Fruit fly (Drosophila melanogaster) whole organism, embryonic: Measurements from ENCODE around the gene Tm1.

Experiments
- Atf-2 ChIP-seq: fragments of 200-800 bp; sonication (Bioruptor generic); optimal IDR thresholded peaks from 2 replicates; lab custom pipeline; 2016; ENCODE audit warnings: missing biosample characterization, missing genetic modification characterization
- B-H1 ChIP-seq: fragments of 200-800 bp; sonication (Bioruptor generic); IDR thresholded peaks from 3 replicates; pipeline ENCODE4 v1.3.6; 2022; ENCODE audit warnings: missing biosample characterization, missing genetic modification characterization
- Bdp1 ChIP-seq: fragments of 200-800 bp; sonication (Bioruptor generic); optimal IDR thresholded peaks from 3 replicates; lab custom pipeline; 2016; ENCODE audit warnings: missing biosample characterization, missing genetic modification characterization
- Blimp-1 ChIP-seq: fragments of 200-800 bp; sonication (Bioruptor generic); optimal IDR thresholded peaks from 3 replicates; lab custom pipeline; 2018; ENCODE audit warnings: missing biosample characterization, missing genetic modification characterization, mild to moderate bottlenecking, moderate library complexity, missing genetic modification reagents
- CG10147 ChIP-seq: fragments of 200-800 bp; sonication (Bioruptor generic); optimal IDR thresholded peaks from 2 replicates; lab custom pipeline; 2019; ENCODE audit warnings: missing biosample characterization, mild to moderate bottlenecking, missing genetic modification characterization, moderate library complexity
- CG10321 ChIP-seq: fragments of 200-800 bp; sonication (Bioruptor generic); IDR thresholded peaks from 2 replicates; pipeline ENCODE4 v1.3.6; 2022; ENCODE audit warnings: missing biosample characterization, missing genetic modification characterization
- CG10979 ChIP-seq: fragments of 200-800 bp; sonication (Bioruptor generic); optimal IDR thresholded peaks from 2 replicates; lab custom pipeline; 2018; ENCODE audit warnings: missing biosample characterization, mild to moderate bottlenecking, missing genetic modification characterization, moderate library complexity
- CG11247 ChIP-seq: fragments of 200-800 bp; sonication (Bioruptor generic); IDR thresholded peaks from 2 replicates; pipeline ENCODE4 v1.3.6; 2022; ENCODE audit warnings: missing biosample characterization, missing genetic modification characterization
- CG12769 ChIP-seq: fragments of 200-800 bp; sonication (Bioruptor generic); optimal IDR thresholded peaks from 2 replicates; lab custom pipeline; 2019; ENCODE audit warnings: missing biosample characterization, mild to moderate bottlenecking, missing genetic modification characterization, moderate library complexity
- CG15011 ChIP-seq: fragments of 200-800 bp; sonication (Bioruptor generic); optimal IDR thresholded peaks from 3 replicates; lab custom pipeline; 2018; ENCODE audit warnings: missing biosample characterization, mild to moderate bottlenecking, missing genetic modification characterization
- CG15073 ChIP-seq: fragments of 200-800 bp; sonication (Bioruptor generic); optimal IDR thresholded peaks from 2 replicates; lab custom pipeline; 2016; ENCODE audit warnings: missing biosample characterization, missing genetic modification characterization
- CG1529 ChIP-seq: fragments of 200-800 bp; sonication (Bioruptor generic); optimal IDR thresholded peaks from 3 replicates; lab custom pipeline; 2018; ENCODE audit warnings: missing biosample characterization, missing genetic modification characterization
- CG16813 ChIP-seq: fragments of 200-800 bp; sonication (Bioruptor generic); IDR thresholded peaks from 3 replicates; pipeline ENCODE4 v1.3.6; 2022; ENCODE audit warnings: missing biosample characterization, missing genetic modification characterization; ENCODE audit not compliant: partially characterized antibody
- CG16863 ChIP-seq: fragments of 200-800 bp; sonication (Bioruptor generic); optimal IDR thresholded peaks from 3 replicates; lab custom pipeline; 2016; ENCODE audit warnings: missing biosample characterization, missing genetic modification characterization
- CG2712 ChIP-seq: fragments of 200-800 bp; optimal IDR thresholded peaks from 3 replicates; lab custom pipeline; 2019; ENCODE audit warnings: missing biosample characterization, mild to moderate bottlenecking, missing genetic modification characterization, moderate library complexity
- CG34224 ChIP-seq: fragments of 200-800 bp; sonication (Bioruptor generic); IDR thresholded peaks from 3 replicates; pipeline ENCODE4 v1.3.6; 2022; ENCODE audit warnings: missing biosample characterization, missing genetic modification characterization; ENCODE audit not compliant: partially characterized antibody
- CG43689 ChIP-seq: fragments of 200-800 bp; sonication (Bioruptor generic); IDR thresholded peaks from 2 replicates; pipeline ENCODE4 v1.3.6; 2022; ENCODE audit warnings: missing biosample characterization, missing genetic modification characterization
- CG4424 ChIP-seq: fragments of 200-800 bp; sonication (Bioruptor generic); optimal IDR thresholded peaks from 3 replicates; lab custom pipeline; 2016; ENCODE audit warnings: missing biosample characterization, missing genetic modification characterization
- CG4707 ChIP-seq: fragments of 200-800 bp; sonication (Bioruptor generic); optimal IDR thresholded peaks from 2 replicates; lab custom pipeline; 2018; ENCODE audit warnings: missing biosample characterization, mild to moderate bottlenecking, missing genetic modification characterization, moderate library complexity
- CG4820 ChIP-seq: fragments of 200-800 bp; sonication (Bioruptor generic); optimal IDR thresholded peaks from 3 replicates; lab custom pipeline; 2016; ENCODE audit warnings: missing biosample characterization, missing genetic modification characterization
- CG6654 ChIP-seq: fragments of 200-800 bp; sonication (Bioruptor generic); optimal IDR thresholded peaks from 2 replicates; lab custom pipeline; 2017; ENCODE audit warnings: missing biosample characterization, mild to moderate bottlenecking, missing genetic modification characterization
- CG9876 ChIP-seq: fragments of 200-800 bp; sonication (Bioruptor generic); optimal IDR thresholded peaks from 2 replicates; lab custom pipeline; 2016; ENCODE audit warnings: missing biosample characterization, missing genetic modification characterization
- CoRest ChIP-seq: fragments of 200-800 bp; sonication (Bioruptor generic); optimal IDR thresholded peaks from 3 replicates; lab custom pipeline; 2018; ENCODE audit warnings: missing biosample characterization, mild to moderate bottlenecking, missing genetic modification characterization, moderate library complexity
- Dll ChIP-seq: fragments of 200-800 bp; sonication (Bioruptor generic); IDR thresholded peaks from 4 replicates; pipeline ENCODE4 v1.3.6; 2022; ENCODE audit warnings: missing biosample characterization, missing genetic modification characterization; ENCODE audit not compliant: partially characterized antibody
- Ets65A ChIP-seq: fragments of 200-800 bp; sonication (Bioruptor generic); peaks from one replicate; lab custom pipeline; 2016; ENCODE audit warnings: missing biosample characterization, missing genetic modification characterization
- Ets97D ChIP-seq: fragments of 200-800 bp; sonication (Bioruptor generic); optimal IDR thresholded peaks from 3 replicates; lab custom pipeline; 2016; ENCODE audit warnings: missing biosample characterization, missing genetic modification characterization
- HLH54F ChIP-seq: fragments of 200-800 bp; sonication (Bioruptor generic); optimal IDR thresholded peaks from 3 replicates; lab custom pipeline; 2016; ENCODE audit warnings: missing biosample characterization, missing genetic modification characterization
- Hmr ChIP-seq: fragments of 200-800 bp; sonication (Bioruptor generic); optimal IDR thresholded peaks from 3 replicates; lab custom pipeline; 2017; ENCODE audit warnings: mild to moderate bottlenecking, missing biosample characterization, missing genetic modification reagents, missing genetic modification characterization
- Mes4 ChIP-seq: fragments of 200-800 bp; sonication (Bioruptor generic); optimal IDR thresholded peaks from 2 replicates; lab custom pipeline; 2016; ENCODE audit warnings: missing biosample characterization, missing genetic modification characterization
- ato ChIP-seq: fragments of 200-800 bp; sonication (Bioruptor generic); IDR thresholded peaks from 2 replicates; pipeline ENCODE4 v1.3.6; 2022; ENCODE audit warnings: missing biosample characterization, missing genetic modification characterization; ENCODE audit not compliant: partially characterized antibody
- bcd ChIP-seq: fragments of 200-800 bp; sonication (Bioruptor generic); optimal IDR thresholded peaks from 2 replicates; lab custom pipeline; 2017; ENCODE audit warnings: missing biosample characterization, mild to moderate bottlenecking, missing genetic modification characterization
- cad ChIP-seq: fragments of >200 bp; optimal IDR thresholded peaks from 2 replicates; lab custom pipeline; 2017; ENCODE audit warnings: missing biosample characterization, missing genetic modification characterization
- cas ChIP-seq: fragments of 200-800 bp; sonication (Bioruptor generic); IDR thresholded peaks from 2 replicates; pipeline ENCODE4 v1.3.6; 2022; ENCODE audit warnings: missing biosample characterization, missing genetic modification characterization
- chn ChIP-seq: fragments of 200-800 bp; sonication (Bioruptor generic); optimal IDR thresholded peaks from 2 replicates; lab custom pipeline; 2016; ENCODE audit warnings: missing biosample characterization, missing genetic modification characterization
- da ChIP-seq: fragments of 200-800 bp; sonication (Bioruptor generic); optimal IDR thresholded peaks from 2 replicates; lab custom pipeline; 2016; ENCODE audit warnings: missing biosample characterization, missing genetic modification characterization
- esg ChIP-seq: fragments of 200-800 bp; sonication (Bioruptor generic); conservative IDR thresholded peaks from 2 replicates; pipeline ENCODE4 v1.3.6; 2022; ENCODE audit warnings: missing biosample characterization, missing genetic modification characterization
- eyg ChIP-seq: fragments of 200-800 bp; sonication (Bioruptor generic); optimal IDR thresholded peaks from 3 replicates; lab custom pipeline; 2016; ENCODE audit warnings: missing biosample characterization, missing genetic modification characterization
- gfzf ChIP-seq: fragments of 200-800 bp; sonication (Bioruptor generic); optimal IDR thresholded peaks from 2 replicates; lab custom pipeline; 2016; ENCODE audit warnings: missing biosample characterization, mild to moderate bottlenecking, missing genetic modification characterization, moderate library complexity
- jigr1 ChIP-seq: fragments of 200-800 bp; sonication (Bioruptor generic); IDR thresholded peaks from 3 replicates; pipeline ENCODE4 v1.3.6; 2022; ENCODE audit warnings: missing biosample characterization, missing genetic modification characterization
- ken ChIP-seq: fragments of 200-800 bp; sonication (Bioruptor generic); IDR thresholded peaks from 3 replicates; pipeline ENCODE4 v1.3.6; 2022; ENCODE audit warnings: missing biosample characterization, missing genetic modification characterization
- lbe ChIP-seq: fragments of 200-800 bp; sonication (Bioruptor generic); optimal IDR thresholded peaks from 2 replicates; lab custom pipeline; 2016; ENCODE audit warnings: missing biosample characterization, mild to moderate bottlenecking, missing genetic modification characterization
- lola ChIP-seq, 3 experiments: fragments of >200 bp in 2 of 3; fragments of 200-800 bp in 1 of 3; sonication (Bioruptor generic) in 1 of 3; optimal IDR thresholded peaks; 2 replicates each; lab custom pipeline; 2017 to 2019; ENCODE audit warnings: missing biosample characterization in 3 of 3, missing genetic modification characterization in 3 of 3, mild to moderate bottlenecking in 1 of 3, moderate library complexity in 1 of 3
- nau ChIP-seq: fragments of 200-800 bp; sonication (Bioruptor generic); optimal IDR thresholded peaks from 3 replicates; lab custom pipeline; 2017; ENCODE audit warnings: missing biosample characterization, mild to moderate bottlenecking, missing genetic modification characterization, missing genetic modification reagents
- pnt ChIP-seq: fragments of 200-800 bp; sonication (Bioruptor generic); optimal IDR thresholded peaks from 3 replicates; lab custom pipeline; 2016; ENCODE audit warnings: missing biosample characterization, missing genetic modification characterization
- ranshi ChIP-seq: fragments of 200-800 bp; sonication (Bioruptor generic); IDR thresholded peaks from 2 replicates; pipeline ENCODE4 v1.3.6; 2022; ENCODE audit warnings: missing biosample characterization, missing genetic modification characterization
- rib ChIP-seq: fragments of 200-800 bp; sonication (Bioruptor generic); IDR thresholded peaks from 2 replicates; pipeline ENCODE4 v1.3.6; 2022; ENCODE audit warnings: missing biosample characterization, missing genetic modification characterization
- sob ChIP-seq: fragments of 200-800 bp; sonication (Bioruptor generic); IDR thresholded peaks from 2 replicates; pipeline ENCODE4 v1.3.6; 2022; ENCODE audit warnings: missing biosample characterization, missing genetic modification characterization
- tll ChIP-seq, 2 experiments: fragments of 200-800 bp in 1 of 2; fragments of >200 bp in 1 of 2; sonication (Bioruptor generic) in 1 of 2; optimal IDR thresholded peaks; 2 replicates each; lab custom pipeline; 2017 to 2019; ENCODE audit warnings: missing biosample characterization in 2 of 2, missing genetic modification characterization in 2 of 2, mild to moderate bottlenecking in 1 of 2, moderate library complexity in 1 of 2

The Tm1 gene

DNA sequence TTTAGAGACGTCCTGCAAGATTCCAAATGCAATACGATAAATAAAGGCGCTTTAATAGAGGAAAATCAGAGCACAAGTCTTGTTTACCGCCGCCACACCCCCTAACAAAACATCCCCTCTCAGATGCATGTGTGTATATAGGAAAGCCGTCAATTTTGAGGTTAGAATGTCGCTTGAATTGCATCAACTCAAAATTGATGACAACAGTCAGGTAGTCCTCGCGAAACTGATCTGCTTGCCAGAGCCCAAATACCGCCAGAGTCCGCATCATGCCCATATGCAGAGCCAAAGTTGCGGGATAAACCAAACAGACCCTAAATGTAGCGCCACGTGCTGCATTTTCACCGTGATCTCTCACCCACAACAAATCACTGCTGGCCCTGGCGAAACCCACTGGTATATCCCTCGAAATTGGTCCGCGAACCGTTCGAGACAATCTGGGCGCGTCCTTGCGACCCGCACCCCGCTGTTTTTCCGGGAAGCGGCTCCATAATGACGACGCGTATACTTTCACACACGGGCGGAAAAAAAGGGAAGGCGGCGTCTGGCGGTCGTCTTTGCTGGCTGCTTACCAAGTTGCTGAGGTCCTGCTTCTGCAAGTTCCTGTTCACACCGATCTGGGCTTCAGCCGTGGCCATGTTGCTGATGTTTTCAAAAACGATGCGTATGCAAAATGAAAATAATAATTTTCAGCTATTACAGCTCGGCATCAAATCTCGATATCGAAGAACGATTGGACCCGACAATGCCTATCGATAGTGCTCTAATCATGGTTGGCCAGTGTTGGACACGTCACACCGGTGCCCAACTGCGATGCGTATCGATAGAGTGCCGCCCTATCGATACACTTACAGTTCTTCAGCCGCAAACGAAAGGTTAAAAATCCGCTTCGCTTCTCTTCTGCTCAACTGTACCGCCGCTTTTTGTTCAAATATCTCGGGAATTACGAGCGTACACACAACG is 15.0 kb upstream of the Tm1 start, which contains the start of the genes eIF2gamma and Set (continued):
- TF ChIP-seq da (GFP tag; lab: Kevin White, UChicago) (no peak), pnt (GFP tag; lab: Kevin White, UChicago) (no peak), CG2712 (tag; lab: Kevin White, UChicago) (no peak), CG10979 (tag; lab: Kevin White, UChicago) (peak; percentile 10), CG16863 (GFP tag; lab: Kevin White, UChicago) (no peak), CG10321 (no peak), CG4707 (GFP tag; lab: Kevin White, UChicago) (no peak), CG12769 (tag; lab: Kevin White, UChicago) (no peak), HLH54F (GFP tag; lab: Kevin White, UChicago) (peak; percentile 29), Ets65A (GFP tag; lab: Kevin White, UChicago) (peak; percentile 98), CG15011 (no peak), eyg (GFP tag; lab: Kevin White, UChicago) (peak; percentile 19), CG43689 (GFP tag; lab: Robert Waterston, UW) (no peak), CG11247 (GFP tag; lab: Robert Waterston, UW) (no peak), jigr1 (GFP tag; lab: Robert Waterston, UW) (no peak), gfzf (peak; percentile 22), CoRest (no peak), esg (GFP tag; lab: Robert Waterston, UW) (no peak), nau (GFP tag; lab: Kevin White, UChicago) (no peak), sob (GFP tag; lab: Robert Waterston, UW) (peak; percentile 82), rib (GFP tag; lab: Robert Waterston, UW) (no peak), CG1529 (no peak), lbe (GFP tag; lab: Kevin White, UChicago) (peak; percentile 20), Dll (GFP tag; lab: Robert Waterston, UW) (peak; percentile 91), Bdp1 (GFP tag; lab: Kevin White, UChicago) (no peak), lola (GFP tag; optimal IDR thresholded peaks at IDR 0.05; lab: Kevin White, UChicago) (no peak), Ets97D (GFP tag; lab: Kevin White, UChicago) (peak; percentile 77), Blimp-1 (GFP tag; lab: Kevin White, UChicago) (no peak), CG15073 (GFP tag; lab: Kevin White, UChicago) (no peak), Atf-2 (peak; percentile 11), tll (GFP tag; optimal IDR thresholded peaks at IDR 0.05; lab: Kevin White, UChicago) (no peak), ken (no peak), CG16813 (peak; percentile 98), ato (peak; percentile 99), chn (no peak), cad (GFP tag; lab: Kevin White, UChicago) (no peak), ranshi (peak; percentile 54; the same call in 1 of the 2 replicates), CG34224 (GFP tag; lab: Robert Waterston, UW) (peak; percentile 96), CG4424 (GFP tag; lab: Kevin White, UChicago) (no peak), CG4820 (GFP tag; lab: Kevin White, UChicago) (no peak), CG10147 (GFP tag; lab: Kevin White, UChicago) (no peak), cas (GFP tag; lab: Robert Waterston, UW) (0 out of 2 replicates have a peak, but pooled peaks have one; percentile 29), Hmr (GFP tag; lab: Kevin White, UChicago) (no peak), B-H1 (GFP tag; lab: Robert Waterston, UW) (no peak), CG6654 (GFP tag; lab: Kevin White, UChicago) (no peak), Mes4 (GFP tag; lab: Kevin White, UChicago) (no peak), bcd (no peak), CG9876 (GFP tag; lab: Kevin White, UChicago) (no peak)
